Fruit fly (Drosophila melanogaster) whole organism, embryonic: ENCODE results near the gene AMPdeam.

Experiments used
- ATbp ChIP-seq: fragments of 200-800 bp; sonication (Bioruptor generic); optimal IDR thresholded peaks from 2 replicates; lab custom pipeline; 2017; ENCODE audit warnings: missing biosample characterization, mild to moderate bottlenecking, missing genetic modification characterization, missing genetic modification reagents
- Antp ChIP-seq: fragments of 200-800 bp; sonication (Bioruptor generic); optimal IDR thresholded peaks from 3 replicates; lab custom pipeline; 2016; ENCODE audit warnings: missing biosample characterization, missing genetic modification characterization
- B-H2 ChIP-seq: fragments of 200-800 bp; sonication (Bioruptor generic); optimal IDR thresholded peaks from 2 replicates; lab custom pipeline; 2018; ENCODE audit warnings: missing biosample characterization, mild to moderate bottlenecking, missing genetic modification characterization
- BtbVII ChIP-seq: fragments of 200-800 bp; sonication (Bioruptor generic); optimal IDR thresholded peaks from 3 replicates; lab custom pipeline; 2017; ENCODE audit warnings: missing biosample characterization, mild to moderate bottlenecking, missing genetic modification characterization
- Bteb2 ChIP-seq: fragments of 200-800 bp; sonication (Bioruptor generic); optimal IDR thresholded peaks from 2 replicates; lab custom pipeline; 2016; ENCODE audit warnings: missing biosample characterization, missing genetic modification characterization
- CG12659 ChIP-seq: fragments of 200-800 bp; sonication (Bioruptor generic); optimal IDR thresholded peaks from 3 replicates; lab custom pipeline; 2017; ENCODE audit warnings: mild to moderate bottlenecking, missing biosample characterization, missing genetic modification reagents, missing genetic modification characterization
- CG12744 ChIP-seq: fragments of 200-800 bp; sonication (Bioruptor generic); optimal IDR thresholded peaks from 2 replicates; lab custom pipeline; 2016; ENCODE audit warnings: missing biosample characterization, missing genetic modification characterization
- CG12769 ChIP-seq: fragments of 200-800 bp; sonication (Bioruptor generic); optimal IDR thresholded peaks from 2 replicates; lab custom pipeline; 2019; ENCODE audit warnings: missing biosample characterization, mild to moderate bottlenecking, missing genetic modification characterization, moderate library complexity
- CG14965 ChIP-seq: fragments of 200-800 bp; sonication (Bioruptor generic); optimal IDR thresholded peaks from 2 replicates; lab custom pipeline; 2016; ENCODE audit warnings: missing biosample characterization, missing genetic modification characterization, borderline replicate concordance
- CG17568 ChIP-seq: fragments of 200-800 bp; sonication (Bioruptor generic); optimal IDR thresholded peaks from 2 replicates; lab custom pipeline; 2018; ENCODE audit warnings: missing biosample characterization, mild to moderate bottlenecking, missing genetic modification characterization, moderate library complexity
- CG18764 ChIP-seq: fragments of 200-800 bp; sonication (Bioruptor generic); optimal IDR thresholded peaks from 3 replicates; lab custom pipeline; 2016; ENCODE audit warnings: missing biosample characterization, missing genetic modification characterization
- CG2120 ChIP-seq: fragments of 200-800 bp; sonication (Bioruptor generic); optimal IDR thresholded peaks from 3 replicates; lab custom pipeline; 2016; ENCODE audit warnings: missing biosample characterization, missing genetic modification characterization
- CG31441 ChIP-seq: fragments of 200-800 bp; sonication (Bioruptor generic); IDR thresholded peaks from 2 replicates; pipeline ENCODE4 v1.3.6; 2022; ENCODE audit warnings: missing biosample characterization, missing genetic modification characterization
- CG3407 ChIP-seq: fragments of 200-800 bp; sonication (Bioruptor generic); optimal IDR thresholded peaks from 2 replicates; lab custom pipeline; 2018; ENCODE audit warnings: missing biosample characterization, mild to moderate bottlenecking, missing genetic modification characterization
- CG34422 ChIP-seq: fragments of 200-800 bp; sonication (Bioruptor generic); IDR thresholded peaks from 3 replicates; pipeline ENCODE4 v1.3.6; 2022; ENCODE audit warnings: missing biosample characterization, missing genetic modification characterization
- CG3726 ChIP-seq: fragments of 200-800 bp; sonication (Bioruptor generic); IDR thresholded peaks from 3 replicates; pipeline ENCODE4, ENCODE4 v1.3.6; 2022; ENCODE audit warnings: missing biosample characterization, missing genetic modification characterization
- CG3995 ChIP-seq: fragments of 200-800 bp; sonication (Bioruptor generic); optimal IDR thresholded peaks from 3 replicates; lab custom pipeline; 2016; ENCODE audit warnings: missing biosample characterization, missing genetic modification characterization
- CG43689 ChIP-seq: fragments of 200-800 bp; sonication (Bioruptor generic); IDR thresholded peaks from 2 replicates; pipeline ENCODE4 v1.3.6; 2022; ENCODE audit warnings: missing biosample characterization, missing genetic modification characterization
- CG4854 ChIP-seq: fragments of 200-800 bp; sonication (Bioruptor generic); optimal IDR thresholded peaks from 2 replicates; lab custom pipeline; 2016; ENCODE audit warnings: missing biosample characterization, missing genetic modification characterization, inconsistent platforms
- CG8089 ChIP-seq: fragments of 200-800 bp; sonication (Bioruptor generic); optimal IDR thresholded peaks from 3 replicates; lab custom pipeline; 2016; ENCODE audit warnings: missing biosample characterization, missing genetic modification characterization
- CG8290 ChIP-seq, 3 experiments: fragments of 200-800 bp; sonication (Bioruptor generic); optimal IDR thresholded peaks; 2 replicates each; lab custom pipeline; 2016 to 2019; ENCODE audit warnings: missing biosample characterization in 3 of 3, missing genetic modification characterization in 3 of 3, mild to moderate bottlenecking in 2 of 3, moderate library complexity in 1 of 3
- Dfd ChIP-seq, 2 experiments: fragments of >200 bp; optimal IDR thresholded peaks; 2 replicates each; lab custom pipeline; 2017; ENCODE audit warnings: missing biosample characterization in 2 of 2, missing genetic modification characterization in 2 of 2
- H15 ChIP-seq: fragments of 200-800 bp; sonication (Bioruptor generic); IDR thresholded peaks from 3 replicates; pipeline ENCODE4 v1.3.6; 2022; ENCODE audit warnings: missing biosample characterization, missing genetic modification characterization
- HLH3B ChIP-seq: fragments of 200-800 bp; sonication (Bioruptor generic); IDR thresholded peaks from 2 replicates; pipeline ENCODE4 v1.3.6; 2022; ENCODE audit warnings: missing biosample characterization, missing genetic modification characterization
- Hmx ChIP-seq: fragments of 200-800 bp; sonication (Bioruptor generic); optimal IDR thresholded peaks from 2 replicates; lab custom pipeline; 2016; ENCODE audit warnings: missing biosample characterization, missing genetic modification characterization
- Jarid2 ChIP-seq: fragments of 200-800 bp; sonication (Bioruptor generic); optimal IDR thresholded peaks from 3 replicates; lab custom pipeline; 2017; ENCODE audit warnings: mild to moderate bottlenecking, missing biosample characterization, missing genetic modification reagents, missing genetic modification characterization
- Med ChIP-seq: fragments of 200-800 bp; sonication (Bioruptor generic); peaks from one replicate; lab custom pipeline; 2016; ENCODE audit warnings: missing biosample characterization, missing genetic modification characterization, mild to moderate bottlenecking, inconsistent platforms, moderate library complexity
- Rfx ChIP-seq: fragments of 200-800 bp; sonication (Bioruptor generic); IDR thresholded peaks from 2 replicates; pipeline ENCODE4 v1.3.6; 2022; ENCODE audit warnings: missing biosample characterization, missing genetic modification characterization
- Rx ChIP-seq: fragments of 200-800 bp; sonication (Bioruptor generic); IDR thresholded peaks from 2 replicates; pipeline ENCODE4 v1.3.6; 2022; ENCODE audit warnings: missing biosample characterization, missing genetic modification characterization
- Trl ChIP-seq, 3 experiments: fragments of >200 bp in 2 of 3; fragments of 200-800 bp in 1 of 3; sonication (Bioruptor generic) in 1 of 3; optimal IDR thresholded peaks; 2 replicates in 1 of 3; 3 replicates in 2 of 3; lab custom pipeline; 2016 to 2017; ENCODE audit warnings: missing biosample characterization in 1 of 3, missing genetic modification characterization in 1 of 3
- YL-1 ChIP-seq: fragments of 200-800 bp; sonication (Bioruptor generic); optimal IDR thresholded peaks from 3 replicates; lab custom pipeline; 2017; ENCODE audit warnings: missing biosample characterization, mild to moderate bottlenecking, missing genetic modification characterization
- ap ChIP-seq: fragments of 200-800 bp; sonication (Bioruptor generic); IDR thresholded peaks from 2 replicates; pipeline ENCODE4 v1.3.6; 2022; ENCODE audit warnings: missing biosample characterization, missing genetic modification characterization
- ara ChIP-seq: fragments of 200-800 bp; sonication (Bioruptor generic); IDR thresholded peaks from 2 replicates; pipeline ENCODE4 v1.3.6; 2022; ENCODE audit warnings: missing biosample characterization, missing genetic modification characterization
- bbx ChIP-seq: fragments of 200-800 bp; sonication (Bioruptor generic); IDR thresholded peaks from 2 replicates; pipeline ENCODE4 v1.3.6; 2022; ENCODE audit warnings: missing biosample characterization, missing genetic modification characterization; ENCODE audit not compliant: partially characterized antibody
- chif ChIP-seq, 2 experiments: fragments of 200-800 bp; sonication (Bioruptor generic); optimal IDR thresholded peaks; 3 replicates each; lab custom pipeline; 2016; ENCODE audit warnings: missing biosample characterization in 2 of 2, missing genetic modification characterization in 2 of 2
- chinmo ChIP-seq: fragments of 200-800 bp; sonication (Bioruptor generic); IDR thresholded peaks from 4 replicates; pipeline ENCODE4 v1.3.6; 2022; ENCODE audit warnings: missing biosample characterization, missing genetic modification characterization; ENCODE audit not compliant: partially characterized antibody
- croc ChIP-seq: fragments of 200-800 bp; sonication (Bioruptor generic); conservative IDR thresholded peaks from 3 replicates; pipeline ENCODE4 v1.3.6; 2022; ENCODE audit warnings: missing biosample characterization, missing genetic modification characterization
- dmrt11E ChIP-seq: fragments of 200-800 bp; sonication (Bioruptor generic); optimal IDR thresholded peaks from 3 replicates; lab custom pipeline; 2018; ENCODE audit warnings: missing biosample characterization, mild to moderate bottlenecking, missing genetic modification characterization, moderate library complexity
- insv ChIP-seq, 2 experiments: fragments of 200-800 bp; sonication (Bioruptor generic); optimal IDR thresholded peaks; 3 replicates each; lab custom pipeline; 2016 to 2018; ENCODE audit warnings: missing biosample characterization in 2 of 2, missing genetic modification characterization in 2 of 2
- lab ChIP-seq: fragments of 200-800 bp; sonication (Bioruptor generic); optimal IDR thresholded peaks from 3 replicates; lab custom pipeline; 2017; ENCODE audit warnings: missing biosample characterization, missing genetic modification characterization, mild to moderate bottlenecking, moderate library complexity, missing genetic modification reagents
- nau ChIP-seq: fragments of 200-800 bp; sonication (Bioruptor generic); optimal IDR thresholded peaks from 3 replicates; lab custom pipeline; 2017; ENCODE audit warnings: missing biosample characterization, mild to moderate bottlenecking, missing genetic modification characterization, missing genetic modification reagents
- nom ChIP-seq: fragments of 200-800 bp; sonication (Bioruptor generic); optimal IDR thresholded peaks from 2 replicates; lab custom pipeline; 2017; ENCODE audit warnings: missing biosample characterization, missing genetic modification characterization, mild to moderate bottlenecking, moderate library complexity, missing genetic modification reagents
- pita ChIP-seq: fragments of 200-800 bp; sonication (Bioruptor generic); optimal IDR thresholded peaks from 2 replicates; lab custom pipeline; 2017; ENCODE audit warnings: missing biosample characterization, mild to moderate bottlenecking, missing genetic modification characterization
- salm ChIP-seq: fragments of 200-800 bp; sonication (Bioruptor generic); optimal IDR thresholded peaks from 2 replicates; lab custom pipeline; 2018; ENCODE audit warnings: missing biosample characterization, mild to moderate bottlenecking, missing genetic modification characterization
- scrt ChIP-seq: fragments of 200-800 bp; sonication (Bioruptor generic); optimal IDR thresholded peaks from 2 replicates; lab custom pipeline; 2018; ENCODE audit warnings: missing biosample characterization, mild to moderate bottlenecking, missing genetic modification characterization, moderate library complexity
- sim ChIP-seq: fragments of 200-800 bp; sonication (Bioruptor generic); IDR thresholded peaks from 2 replicates; pipeline ENCODE4 v1.3.6; 2022; ENCODE audit warnings: missing biosample characterization, missing genetic modification characterization
- stc ChIP-seq: fragments of 200-800 bp; sonication (Bioruptor generic); IDR thresholded peaks from 2 replicates; pipeline ENCODE4 v1.3.6; 2022; ENCODE audit warnings: missing biosample characterization, missing genetic modification characterization
- toy ChIP-seq: fragments of 200-800 bp; sonication (Bioruptor generic); IDR thresholded peaks from 2 replicates; pipeline ENCODE4 v1.3.6; 2022; ENCODE audit warnings: missing biosample characterization, missing genetic modification characterization
- tup ChIP-seq: fragments of 200-800 bp; sonication (Bioruptor generic); optimal IDR thresholded peaks from 2 replicates; lab custom pipeline; 2016; ENCODE audit warnings: missing biosample characterization, mild to moderate bottlenecking, missing genetic modification characterization, moderate library complexity
- vfl ChIP-seq: fragments of 200-800 bp; sonication (Bioruptor generic); optimal IDR thresholded peaks from 2 replicates; lab custom pipeline; 2016; ENCODE audit warnings: missing biosample characterization, missing genetic modification characterization

The AMPdeam gene

dm6 chrX:13840075-13840474, 5.6 kb downstream of the AMPdeam start:
- no peak for TF ChIP-seq CG17568 (GFP tag; lab: Kevin White, UChicago)
- TF ChIP-seq CG4854 (GFP tag; lab: Kevin White, UChicago) = no peak
- TF ChIP-seq nom (GFP tag; lab: Kevin White, UChicago) = peak; percentile 26
- TF ChIP-seq CG3726 (GFP tag; lab: Robert Waterston, UW) = no peak
- TF ChIP-seq Rx = no peak
- peak; percentile 63 for TF ChIP-seq Med (GFP tag; lab: Kevin White, UChicago)
- no peak for TF ChIP-seq Jarid2
- peak; percentile 10 for TF ChIP-seq lab (GFP tag; lab: Kevin White, UChicago)
- TF ChIP-seq CG8290 (GFP tag; optimal IDR thresholded peaks at IDR 0.05; lab: Kevin White, UChicago) = no peak
- peak in 1 of 2 experiments; percentile 5 for TF ChIP-seq CG8290 (tag; optimal IDR thresholded peaks at IDR 0.05; lab: Kevin White, UChicago)
- TF ChIP-seq CG8089 (GFP tag; lab: Kevin White, UChicago) = no peak
- TF ChIP-seq bbx (GFP tag; lab: Robert Waterston, UW) = no peak
- no peak for TF ChIP-seq B-H2 (GFP tag; lab: Kevin White, UChicago)
- TF ChIP-seq Antp (GFP tag; lab: Kevin White, UChicago) = no peak
- TF ChIP-seq CG12769 (tag; lab: Kevin White, UChicago) = peak; percentile 76
- TF ChIP-seq tup (GFP tag; lab: Kevin White, UChicago) = no peak
- no peak for TF ChIP-seq insv (GFP tag; optimal IDR thresholded peaks at IDR 0.05; lab: Kevin White, UChicago)
- no peak for TF ChIP-seq CG43689 (GFP tag; lab: Robert Waterston, UW)
- no peak for TF ChIP-seq nau (GFP tag; lab: Kevin White, UChicago)
- no peak for TF ChIP-seq pita (GFP tag; lab: Kevin White, UChicago)
- no peak for TF ChIP-seq CG3995 (GFP tag; lab: Kevin White, UChicago)
- no peak for TF ChIP-seq croc
- 0 out of 4 replicates have a peak, but pooled peaks have one; percentile 49 for TF ChIP-seq chinmo (GFP tag; lab: Robert Waterston, UW)
- TF ChIP-seq CG12744 (GFP tag; lab: Kevin White, UChicago) = no peak
- no peak for TF ChIP-seq Bteb2 (GFP tag; lab: Kevin White, UChicago)
- TF ChIP-seq toy = no peak
- no peak for TF ChIP-seq ATbp (GFP tag; lab: Kevin White, UChicago)
- no peak for TF ChIP-seq BtbVII
- no peak for TF ChIP-seq CG14965 (GFP tag; lab: Kevin White, UChicago)
- TF ChIP-seq Trl (optimal IDR thresholded peaks at IDR 0.05; lab: Kevin White, UChicago) = peak in 1 of 2 experiments; percentile 19
- TF ChIP-seq Trl (GFP tag; optimal IDR thresholded peaks at IDR 0.05; lab: Kevin White, UChicago) = no peak
- no peak for TF ChIP-seq chif (GFP tag; optimal IDR thresholded peaks at IDR 0.05; lab: Kevin White, UChicago)
- no peak for TF ChIP-seq dmrt11E (tag; lab: Kevin White, UChicago)

dm6 chrX:13838892-13839291, 6.8 kb downstream of the AMPdeam start:
- peak; percentile 79 for TF ChIP-seq CG31441
- peak; percentile 67; the same call in 2 of the 3 replicates for TF ChIP-seq H15
- peak; percentile 76 for TF ChIP-seq CG34422
- peak; percentile 29 for TF ChIP-seq vfl
- peak; percentile 76 for TF ChIP-seq CG2120 (GFP tag; lab: Kevin White, UChicago)
- TF ChIP-seq stc (GFP tag; lab: Robert Waterston, UW) = peak; percentile 73
- no peak for TF ChIP-seq YL-1
- TF ChIP-seq sim (GFP tag; lab: Robert Waterston, UW) = no peak
- TF ChIP-seq CG12659 = peak; percentile 50
- peak; percentile 68 for TF ChIP-seq HLH3B (GFP tag; lab: Robert Waterston, UW)
- peak; percentile 72; the same call in 1 of the 2 replicates for TF ChIP-seq ara
- TF ChIP-seq CG18764 (GFP tag; lab: Kevin White, UChicago) = peak; percentile 19
- peak; percentile 77 for TF ChIP-seq Rfx (GFP tag; lab: Robert Waterston, UW)
- TF ChIP-seq Hmx = peak; percentile 59
- TF ChIP-seq scrt = peak; percentile 49
- TF ChIP-seq ap (GFP tag; lab: Robert Waterston, UW) = peak; percentile 65
- TF ChIP-seq Dfd (GFP tag; optimal IDR thresholded peaks at IDR 0.05; lab: Kevin White, UChicago) = no peak
- TF ChIP-seq salm (tag; lab: Kevin White, UChicago) = peak; percentile 59
- TF ChIP-seq CG3407 = peak; percentile 56
- no peak for TF ChIP-seq toy
